Fruit fly (Drosophila melanogaster): ENCODE results near the gene RpS19a.
A peak's percentile ranks its signal among the peaks of the same experiment; 100 is the strongest.

The RpS19a gene

DNA sequence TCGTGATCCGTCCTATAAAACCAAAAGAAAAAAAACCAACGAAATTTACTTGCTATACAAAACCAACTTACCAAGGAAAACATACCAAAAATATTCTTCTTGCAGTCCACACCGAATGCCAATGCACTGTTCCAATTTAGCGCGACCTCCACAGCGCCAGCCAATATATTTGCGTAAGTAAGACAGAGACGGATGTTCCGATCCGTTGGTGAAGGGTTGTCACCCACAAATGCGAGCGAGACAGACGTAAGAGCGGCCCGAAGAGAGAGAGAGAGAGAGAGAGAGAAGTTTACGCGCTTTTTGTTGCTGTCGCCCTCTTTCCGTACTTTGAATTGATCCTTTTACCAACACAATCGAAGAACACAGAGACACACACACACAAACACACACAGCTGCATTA, 29.9 kb upstream of the RpS19a start:
- TF ChIP-seq Dif (GFP tag; optimal IDR thresholded peaks at IDR 0.05; ENCODE audit: partially characterized antibody) (peak; percentile 43), ey (GFP tag; optimal IDR thresholded peaks at IDR 0.05) (no peak)

DNA sequence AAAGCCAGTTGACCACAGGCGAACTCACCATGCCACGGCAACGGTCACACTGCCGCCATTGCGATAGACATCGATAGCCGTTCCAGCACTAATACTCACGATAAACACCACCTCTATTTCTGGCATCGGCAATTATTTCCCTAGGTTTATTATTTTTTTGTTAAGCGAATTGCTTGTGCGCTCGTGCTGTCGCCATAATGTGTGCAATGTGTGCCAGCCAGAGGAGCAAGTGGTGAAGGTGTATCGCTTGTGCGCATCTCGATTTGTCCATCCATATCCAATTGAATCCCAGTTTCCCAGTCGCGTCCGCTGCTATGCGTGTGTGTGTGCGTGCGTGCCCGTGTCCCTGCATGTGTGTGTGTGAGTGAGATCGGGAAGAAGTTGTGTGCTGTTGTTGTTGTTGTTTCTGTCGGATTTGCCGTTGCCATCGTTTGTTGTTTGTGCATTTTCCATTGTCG, 27.1 kb upstream of the RpS19a start, which contains the start of gene mbt:
mbt (plus strand) TSS at position 85 of the 458 bp plus-strand sequence.
- TF ChIP-seq h (GFP tag; optimal IDR thresholded peaks at IDR 0.05): peak; percentile 35
- peak; percentile 64 for TF ChIP-seq Dfd (GFP tag; optimal IDR thresholded peaks at IDR 0.05)
- peak; percentile 68 for TF ChIP-seq N (GFP tag; optimal IDR thresholded peaks at IDR 0.05)
- peak; percentile 80 for TF ChIP-seq Myc (optimal IDR thresholded peaks at IDR 0.05)
- no peak for TF ChIP-seq Dif (GFP tag; optimal IDR thresholded peaks at IDR 0.05; ENCODE audit: partially characterized antibody)
- no peak for TF ChIP-seq Hr78 (GFP tag; optimal IDR thresholded peaks at IDR 0.05)
- no peak for TF ChIP-seq GATAd (GFP tag; optimal IDR thresholded peaks at IDR 0.05)
- peak; percentile 8 for TF ChIP-seq psq (GFP tag; optimal IDR thresholded peaks at IDR 0.05)

DNA sequence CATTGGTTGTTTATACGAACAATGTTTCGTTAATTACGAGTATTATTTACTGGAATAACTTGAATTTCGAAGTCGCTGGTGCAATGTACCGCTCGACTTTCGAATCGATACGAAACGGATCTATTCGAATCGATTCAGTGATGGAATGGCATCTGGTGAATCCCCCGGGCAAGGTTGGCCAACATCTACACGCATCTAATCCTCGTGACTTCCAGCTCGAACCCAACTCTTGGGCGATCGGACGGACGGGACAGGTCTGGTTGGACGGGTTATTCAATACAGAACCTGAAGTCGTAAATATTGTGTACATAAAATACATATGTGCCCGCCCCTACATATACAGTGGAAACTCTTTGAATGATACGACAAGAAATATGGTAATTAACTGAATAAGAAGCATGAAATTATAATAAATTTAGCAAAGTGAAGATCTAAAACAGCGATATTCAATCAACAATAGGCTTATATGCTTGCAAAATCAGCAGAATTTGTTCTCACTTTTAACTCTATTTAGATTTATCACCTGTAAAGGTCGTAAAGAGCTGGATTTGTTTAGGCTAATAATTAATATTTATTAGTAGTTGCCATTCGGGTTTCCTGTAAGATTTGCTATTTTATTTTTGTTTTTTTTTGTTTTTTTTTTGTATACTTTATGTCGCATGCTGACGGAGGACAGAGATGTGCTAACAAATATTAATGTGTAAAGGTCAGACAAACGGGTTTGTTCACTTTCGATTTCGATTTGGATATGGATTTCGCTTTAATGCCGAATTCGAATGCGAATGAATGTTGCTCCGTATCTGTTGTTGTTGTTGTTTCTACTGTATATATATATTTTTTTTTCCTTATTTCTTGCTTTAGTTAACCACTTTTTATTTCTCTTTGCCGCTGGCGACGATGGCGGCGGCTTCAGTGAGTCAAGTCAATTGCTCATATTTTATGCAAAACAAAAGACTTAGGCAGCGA, 20.6 kb upstream of the RpS19a start:
- no peak for TF ChIP-seq CG32264 (GFP tag; optimal IDR thresholded peaks at IDR 0.05)
- TF ChIP-seq lola (GFP tag; optimal IDR thresholded peaks at IDR 0.05): no peak
- peak; percentile 10 for TF ChIP-seq HLH106 (tag; optimal IDR thresholded peaks at IDR 0.05)
- no peak for TF ChIP-seq Rel (GFP tag; optimal IDR thresholded peaks at IDR 0.05)
- TF ChIP-seq Rel (tag; optimal IDR thresholded peaks at IDR 0.05): peak; percentile 83
- TF ChIP-seq foxo (GFP tag; optimal IDR thresholded peaks at IDR 0.05): peak in 1 of 2 experiments; percentile 1

DNA sequence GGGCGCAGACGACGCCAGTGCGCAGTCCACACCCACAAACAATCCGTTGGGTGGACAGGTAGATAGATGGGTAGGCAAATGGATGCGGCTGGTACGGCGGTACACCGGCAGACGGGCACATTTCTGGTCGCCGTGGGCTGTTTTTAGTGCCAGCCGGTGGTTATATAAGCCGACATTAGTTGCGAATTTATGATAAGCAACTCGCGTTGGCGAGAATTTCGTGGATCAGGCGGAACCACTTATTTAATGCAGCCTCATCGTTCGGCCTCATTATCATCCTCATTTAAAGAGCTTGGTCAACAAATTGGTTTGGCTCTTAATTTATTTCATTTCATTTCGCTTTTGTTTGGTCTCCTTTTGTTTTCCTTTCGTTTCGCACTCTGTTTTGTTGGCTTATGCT, 19.0 kb upstream of the RpS19a start:
- no peak for TF ChIP-seq CG9705 (GFP tag; optimal IDR thresholded peaks at IDR 0.05)
- no peak for TF ChIP-seq Hr78 (GFP tag; optimal IDR thresholded peaks at IDR 0.05)
- TF ChIP-seq fru (GFP tag; optimal IDR thresholded peaks at IDR 0.05): no peak
- peak; percentile 12 for TF ChIP-seq psq (GFP tag; optimal IDR thresholded peaks at IDR 0.05)
- no peak for TF ChIP-seq dsf (GFP tag; optimal IDR thresholded peaks at IDR 0.05; ENCODE audit: borderline replicate concordance)
- TF ChIP-seq br (GFP tag; optimal IDR thresholded peaks at IDR 0.05): no peak
- TF ChIP-seq Abd-B (GFP tag; optimal IDR thresholded peaks at IDR 0.05): no peak

DNA sequence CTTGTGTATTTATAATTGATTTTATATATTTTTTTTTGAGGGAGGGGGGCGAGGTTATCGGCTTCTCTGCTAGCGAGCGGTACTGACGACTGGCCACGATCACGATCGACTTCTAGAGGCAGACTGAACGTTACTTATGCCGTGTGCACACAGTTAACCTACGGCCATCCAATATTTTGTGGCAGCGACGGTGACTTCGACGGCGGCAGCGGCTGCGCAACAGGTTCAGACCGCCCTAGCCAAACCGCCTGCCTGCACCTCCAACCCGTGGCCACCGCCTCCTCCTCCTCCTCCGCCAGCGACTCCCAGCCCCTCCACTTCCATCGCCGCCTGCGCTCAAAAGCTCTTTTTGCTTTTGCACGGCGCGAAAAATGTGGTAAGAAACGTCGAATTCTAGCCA, 16.2 kb upstream of the RpS19a start, which contains the start of gene CG9782:
CG9782 (minus strand) TSS at position 128 of the 400 bp plus-strand sequence.
- TF ChIP-seq dl (GFP tag; optimal IDR thresholded peaks at IDR 0.05; ENCODE audit: insufficient read depth in 1 of 2, partially characterized antibody in 2 of 2) (peak in 1 of 2 experiments; percentile 17), OdsH (GFP tag; optimal IDR thresholded peaks at IDR 0.05) (no peak), fru (GFP tag; optimal IDR thresholded peaks at IDR 0.05) (peak; percentile 87), Myc (optimal IDR thresholded peaks at IDR 0.05) (no peak), pan (optimal IDR thresholded peaks at IDR 0.05) (no peak), psq (GFP tag; optimal IDR thresholded peaks at IDR 0.05) (no peak), woc (GFP tag; optimal IDR thresholded peaks at IDR 0.05) (peak; percentile 8), GATAd (GFP tag; optimal IDR thresholded peaks at IDR 0.05) (no peak), h (GFP tag; optimal IDR thresholded peaks at IDR 0.05) (no peak), Mio (GFP tag; optimal IDR thresholded peaks at IDR 0.05) (no peak), Hr83 (GFP tag; optimal IDR thresholded peaks at IDR 0.05; ENCODE audit: poor library complexity, severe bottlenecking) (no peak), rgr (GFP tag; optimal IDR thresholded peaks at IDR 0.05) (no peak), jim (GFP tag; optimal IDR thresholded peaks at IDR 0.05) (no peak), Dif (GFP tag; optimal IDR thresholded peaks at IDR 0.05; ENCODE audit: partially characterized antibody) (peak; percentile 21), Rel (GFP tag; optimal IDR thresholded peaks at IDR 0.05) (no peak), Rel (tag; optimal IDR thresholded peaks at IDR 0.05) (no peak), Hr78 (GFP tag; optimal IDR thresholded peaks at IDR 0.05) (no peak), Vsx2 (GFP tag; optimal IDR thresholded peaks at IDR 0.05; ENCODE audit: partially characterized antibody) (peak; percentile 8)

Measured in whole organism, wandering third instar larva.